Fruit fly (Drosophila melanogaster) whole organism, larva: ENCODE results near the gene Scsalpha1.

Source experiments
- noc ChIP-seq: fragments of 200-800 bp; sonication (Bioruptor generic); optimal IDR thresholded peaks from 3 replicates; lab custom pipeline; 2019; ENCODE audit warnings: missing biosample characterization, mild to moderate bottlenecking, missing genetic modification characterization, moderate library complexity

Gene Scsalpha1

DNA sequence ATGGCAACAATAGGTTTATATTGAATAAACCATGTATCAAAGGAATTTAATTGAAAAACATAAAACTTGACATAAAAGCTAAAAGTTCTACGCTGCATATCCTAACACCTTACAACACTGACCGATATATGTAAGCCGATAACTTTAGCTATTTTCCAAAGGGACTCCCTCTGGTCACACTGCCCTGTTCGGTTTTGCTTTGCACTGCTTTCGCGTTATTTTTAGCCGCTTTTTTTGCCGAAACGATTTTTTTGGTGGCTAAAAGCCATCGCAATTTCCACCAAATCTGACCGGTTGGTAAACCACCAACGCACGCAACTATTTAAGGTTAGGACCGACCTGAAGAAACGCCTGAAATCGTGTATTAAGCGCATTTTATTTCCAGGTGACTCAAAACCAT is 2.9 kb upstream of the Scsalpha1 start, which contains the start of the genes CG32263 and PIG-B:
TSS of gene CG32263 (minus strand) at position 26 of the 400 bp plus-strand sequence.
TSS of gene PIG-B (plus strand) at position 175 of the 400 bp plus-strand sequence.
- no peak for TF ChIP-seq noc

dm6 chr3L:3816254-3816653 is 2.2 kb downstream of the Scsalpha1 start, which contains the start of gene Acp63F:
Acp63F (minus strand) TSS chr3L:3816354.
- no peak for TF ChIP-seq noc

- TF ChIP-seq noc, result peak; percentile 53
These were observed 2.9 kb downstream of the Scsalpha1 start for dm6 chr3L:3816772-3817483.

dm6 chr3L:3818566-3819325 is 4.7 kb downstream of the Scsalpha1 start, which contains the start of gene enc:
enc (plus strand) TSS chr3L:3818679.
- TF ChIP-seq noc, result no peak

- peak; percentile 63 for TF ChIP-seq noc
These were observed 10.9 kb downstream of the Scsalpha1 start, which contains the start of gene Rdh for dm6 chr3L:3824790-3825484. Rdh (plus strand) TSS chr3L:3825449.

DNA sequence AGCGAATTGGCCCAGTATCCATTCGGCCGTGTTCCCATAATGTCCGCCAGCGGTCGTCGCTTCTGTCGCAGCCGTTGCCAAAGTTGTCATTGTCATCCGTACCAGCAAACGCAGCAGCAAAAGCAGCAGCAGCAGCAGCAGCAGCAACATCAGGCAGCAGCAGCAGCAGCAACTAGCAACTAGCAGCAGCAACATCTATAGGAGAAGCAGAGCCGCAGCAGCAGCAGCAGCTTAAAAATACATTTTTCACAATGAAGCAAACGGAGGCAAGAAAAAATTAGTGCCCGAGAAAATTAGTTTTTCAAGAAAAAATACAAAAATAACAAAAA is 11.4 kb downstream of the Scsalpha1 start:
- no peak for TF ChIP-seq noc

DNA sequence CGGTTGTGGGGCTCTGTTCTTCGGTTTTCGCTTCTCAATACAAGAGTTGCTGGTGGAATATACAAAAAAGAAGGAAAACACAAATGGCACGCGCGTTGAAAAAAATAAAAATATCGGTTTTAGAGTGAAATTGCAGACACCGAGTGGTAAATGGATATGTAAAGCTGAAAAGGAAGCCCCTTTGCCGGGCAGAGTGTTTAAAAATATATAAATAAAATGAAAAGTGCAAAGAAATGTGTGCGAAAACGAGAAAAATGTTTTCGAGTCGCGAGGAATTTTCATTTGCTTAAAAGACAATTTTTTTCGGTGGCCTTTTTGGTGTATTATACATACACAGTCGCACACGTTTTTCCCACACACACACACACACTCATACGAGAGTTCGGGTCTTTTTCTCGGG is 11.9 kb downstream of the Scsalpha1 start:
- TF ChIP-seq noc, result no peak

- TF ChIP-seq noc, result no peak
These were observed 12.5 kb downstream of the Scsalpha1 start for dm6 chr3L:3826541-3826940.

DNA sequence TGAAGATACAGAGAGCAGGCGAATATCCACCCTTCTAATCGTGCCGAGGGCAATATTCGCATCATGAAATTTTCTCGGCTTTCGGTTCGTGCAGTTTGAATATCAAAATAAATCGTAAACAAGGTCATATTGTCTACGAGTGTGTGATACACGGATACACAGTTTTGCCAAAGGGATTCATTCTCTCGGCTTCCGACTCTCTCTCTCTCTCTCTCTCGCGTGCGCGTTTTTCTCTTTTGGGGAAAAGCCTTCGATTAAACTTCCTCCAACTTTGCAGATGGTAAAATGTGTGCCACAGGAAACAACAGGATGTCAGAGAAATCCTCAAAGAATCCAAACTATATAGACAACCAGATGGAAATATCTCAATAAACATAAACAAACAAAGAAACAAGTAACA is 14.1 kb downstream of the Scsalpha1 start:
- TF ChIP-seq noc, result no peak

DNA sequence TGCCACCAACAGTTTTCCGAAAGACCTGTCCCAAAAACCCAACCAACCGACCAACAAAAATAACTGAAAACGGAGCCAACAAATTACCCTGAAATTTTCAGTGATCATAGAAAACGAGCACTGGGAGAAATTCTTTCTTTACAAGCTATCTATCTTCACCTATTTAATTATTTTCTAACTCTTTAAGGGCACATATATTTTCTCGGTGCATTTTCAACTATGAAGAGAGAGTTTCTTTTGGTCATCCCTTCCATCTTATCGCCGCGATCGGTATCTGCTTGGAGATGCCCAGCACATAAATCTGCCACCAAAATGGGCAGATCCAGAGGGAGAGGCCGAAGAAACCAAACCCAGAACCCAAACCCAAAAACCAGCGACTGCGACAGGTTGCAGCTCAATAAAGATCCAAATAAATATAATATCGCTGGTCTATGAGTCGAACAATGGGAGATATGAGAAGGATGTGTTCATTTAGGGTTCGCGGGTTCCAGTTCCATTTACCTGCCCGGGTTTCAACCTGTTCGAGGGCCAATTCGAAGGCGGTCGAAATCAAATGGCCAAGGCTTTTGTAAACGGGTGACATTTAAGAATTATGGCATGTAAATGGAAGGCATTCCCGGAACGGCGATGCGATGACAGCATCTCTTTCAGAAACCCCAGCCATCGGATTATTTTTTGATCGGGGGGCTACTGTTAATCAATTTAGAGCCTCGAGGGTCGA is 29.1 kb downstream of the Scsalpha1 start:
- TF ChIP-seq noc, result no peak

DNA sequence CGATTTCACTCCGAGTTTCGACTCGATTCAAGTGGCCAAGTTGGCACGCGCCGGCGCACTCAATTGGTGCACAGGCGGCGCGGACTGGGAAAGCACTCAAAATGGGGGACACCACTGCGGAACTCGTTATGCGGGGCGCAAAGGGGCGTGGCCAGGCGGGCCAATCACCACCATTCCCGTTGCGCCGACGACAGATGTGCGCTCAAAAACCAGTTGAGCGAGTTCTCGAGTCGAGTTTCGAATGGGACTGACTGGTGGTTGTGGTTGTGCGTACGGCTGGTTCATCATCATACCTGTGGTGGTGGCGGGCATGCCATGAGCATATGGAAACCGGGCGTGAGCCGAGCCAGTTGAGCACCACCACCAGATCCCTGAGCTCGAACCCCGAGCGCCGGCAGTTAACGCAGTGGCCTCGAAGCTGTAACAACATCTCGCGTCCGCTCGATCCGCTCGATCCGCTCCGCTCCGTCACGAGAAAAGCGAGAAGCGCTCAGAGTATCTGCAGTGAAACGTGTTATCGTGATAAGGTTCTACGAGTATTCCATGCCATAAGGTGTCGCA is 31.9 kb downstream of the Scsalpha1 start, which contains the start of gene Awh:
TSS of gene Awh (plus strand) at position 392 of the 561 bp plus-strand sequence.
- TF ChIP-seq noc, result no peak

DNA sequence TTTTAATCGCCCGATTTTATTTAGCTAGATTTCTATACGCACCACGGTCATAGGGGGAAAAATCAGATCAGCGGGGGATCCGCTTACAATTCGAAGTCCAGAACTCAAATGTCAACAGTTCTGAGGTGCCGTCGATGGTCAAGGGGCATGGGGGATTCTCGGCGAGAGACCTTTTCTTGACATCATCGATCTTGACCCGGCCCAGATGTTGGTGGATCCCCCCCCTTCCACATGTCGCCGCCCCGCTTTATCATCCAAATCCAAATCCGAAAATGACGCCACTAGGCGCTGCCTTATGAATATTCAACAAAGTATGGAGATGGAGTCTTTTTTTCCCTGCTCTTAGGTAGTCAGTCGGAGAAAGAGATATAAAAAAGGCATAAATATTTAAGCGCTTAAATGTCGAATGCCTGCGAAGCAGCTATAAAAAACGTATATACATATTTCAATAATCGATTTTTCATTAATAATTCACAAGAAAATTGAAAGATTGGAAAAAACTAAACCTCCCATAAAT is 33.9 kb downstream of the Scsalpha1 start:
- peak; percentile 14 for TF ChIP-seq noc

DNA sequence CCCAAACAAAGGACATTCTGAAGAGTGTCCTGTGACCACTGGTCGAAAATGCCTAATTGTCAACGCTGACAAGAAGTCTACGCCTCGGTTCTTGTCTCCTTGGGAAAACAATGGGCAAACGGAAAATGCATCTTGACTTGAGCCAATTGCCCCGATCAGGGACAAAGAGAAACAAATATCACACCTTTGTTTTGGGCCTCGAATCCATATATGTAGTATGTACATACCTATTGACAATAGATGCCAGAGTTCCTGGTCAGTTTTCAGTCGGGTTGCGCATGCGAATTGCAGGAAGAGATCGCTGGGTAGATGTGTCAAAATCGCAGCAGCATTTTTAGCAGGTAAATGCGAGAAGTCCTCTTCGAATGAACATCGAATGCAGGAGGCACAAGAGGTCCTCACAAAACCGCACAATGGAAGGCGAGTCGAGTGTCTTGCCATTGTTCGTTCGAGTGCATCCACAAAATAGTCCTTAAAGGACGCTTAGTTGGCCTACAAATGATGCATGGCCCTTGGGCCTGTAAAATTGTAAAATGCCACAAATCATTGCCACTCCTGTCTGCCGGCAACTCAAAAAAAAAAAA is 34.8 kb downstream of the Scsalpha1 start:
- no peak for TF ChIP-seq noc

- TF ChIP-seq noc, result peak; percentile 35
These were observed 35.8 kb downstream of the Scsalpha1 start for dm6 chr3L:3849763-3850162.

DNA sequence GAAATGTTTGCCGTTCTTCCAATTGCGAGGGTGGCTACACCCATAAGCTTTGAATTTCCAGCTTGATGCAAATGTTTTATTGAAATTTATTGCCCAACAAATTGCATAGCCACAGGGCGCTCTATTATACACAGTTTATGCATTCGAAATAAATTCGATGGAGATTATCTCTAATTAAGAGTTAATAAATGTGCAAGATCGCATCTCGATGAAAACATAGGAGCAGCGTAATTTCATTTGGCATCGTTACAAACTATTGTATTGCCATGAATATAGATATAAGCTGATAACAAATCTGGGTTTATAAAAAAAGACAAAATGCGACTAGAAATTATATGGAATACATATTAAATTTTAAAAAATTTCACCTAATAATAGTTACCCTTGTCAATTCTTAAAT is 36.5 kb downstream of the Scsalpha1 start:
- TF ChIP-seq noc, result no peak
